Worm (Caenorhabditis elegans) whole organism, L2 larva: ENCODE results near the gene clp-9.

Experiments used
- C34F6.9 ChIP-seq: fragments of 150-350 bp; optimal IDR thresholded peaks from 2 replicates; lab custom pipeline; 2014; ENCODE audit warnings: missing biosample characterization, missing genetic modification characterization
- R02D3.7 ChIP-seq: fragments of 150-350 bp; optimal IDR thresholded peaks from 2 replicates; lab custom pipeline; 2014; ENCODE audit warnings: missing biosample characterization, missing genetic modification characterization
- Y55F3AM.14 ChIP-seq: fragments of 200-800 bp; sonication (Bioruptor generic); optimal IDR thresholded peaks from 2 replicates; lab custom pipeline; 2018; ENCODE audit warnings: mild to moderate bottlenecking, missing genetic modification characterization, missing compliant biosample characterization
- ZK546.5 ChIP-seq: sonication (generic microtip); optimal IDR thresholded peaks from 2 replicates; lab custom pipeline; 2017; ENCODE audit warnings: missing biosample characterization, missing genetic modification characterization
- alr-1 ChIP-seq: fragments of 150-350 bp; optimal IDR thresholded peaks from 2 replicates; lab custom pipeline; 2014; ENCODE audit warnings: missing biosample characterization, missing genetic modification characterization
- aly-2 ChIP-seq: fragments of 150-350 bp; optimal IDR thresholded peaks from 2 replicates; lab custom pipeline; 2014; ENCODE audit warnings: missing biosample characterization, missing genetic modification characterization
- ama-1 ChIP-seq: fragments of 150-350 bp; optimal IDR thresholded peaks from 2 replicates; lab custom pipeline; 2018; ENCODE audit warnings: inconsistent platforms
- ceh-82 ChIP-seq: fragments of 150-350 bp; optimal IDR thresholded peaks from 2 replicates; lab custom pipeline; 2014; ENCODE audit warnings: missing biosample characterization, missing genetic modification characterization
- crh-2 ChIP-seq: sonication (generic microtip); optimal IDR thresholded peaks from 2 replicates; lab custom pipeline; 2017; ENCODE audit warnings: missing biosample characterization, missing genetic modification characterization
- dmd-4 ChIP-seq: sonication (generic microtip); optimal IDR thresholded peaks from 2 replicates; lab custom pipeline; 2017; ENCODE audit warnings: missing biosample characterization, missing genetic modification characterization
- egl-27 ChIP-seq: sonication (generic microtip); optimal IDR thresholded peaks from 3 replicates; lab custom pipeline; 2017; ENCODE audit warnings: missing biosample characterization, missing genetic modification reagents, missing genetic modification characterization
- elt-1 ChIP-seq: fragments of 150-350 bp; optimal IDR thresholded peaks from 2 replicates; lab custom pipeline; 2014; ENCODE audit warnings: missing biosample characterization, missing genetic modification characterization
- gmeb-1 ChIP-seq: fragments of 150-350 bp; optimal IDR thresholded peaks from 2 replicates; lab custom pipeline; 2014; ENCODE audit warnings: missing biosample characterization, missing genetic modification characterization
- lin-11 ChIP-seq: fragments of 150-350 bp; sonication (generic microtip); optimal IDR thresholded peaks from 2 replicates; lab custom pipeline; 2014; ENCODE audit warnings: missing biosample characterization, missing genetic modification characterization, inconsistent platforms, mixed read lengths
- mab-5 ChIP-seq: fragments of 150-350 bp; optimal IDR thresholded peaks from 2 replicates; lab custom pipeline; 2014; ENCODE audit warnings: missing biosample characterization, missing genetic modification characterization
- mbf-1 ChIP-seq: sonication (generic microtip); optimal IDR thresholded peaks from 2 replicates; lab custom pipeline; 2017; ENCODE audit warnings: missing biosample characterization, missing genetic modification characterization
- mdl-1 ChIP-seq, 2 experiments: fragments of 150-350 bp in 1 of 2; sonication (generic microtip) in 1 of 2; optimal IDR thresholded peaks; 2 replicates each; lab custom pipeline; 2017; ENCODE audit warnings: missing biosample characterization in 2 of 2, missing genetic modification characterization in 2 of 2
- nhr-10 ChIP-seq: sonication (generic microtip); optimal IDR thresholded peaks from 2 replicates; lab custom pipeline; 2017; ENCODE audit warnings: missing biosample characterization, missing genetic modification characterization
- nhr-129 ChIP-seq: fragments of 150-350 bp; optimal IDR thresholded peaks from 2 replicates; lab custom pipeline; 2014; ENCODE audit warnings: missing biosample characterization, missing genetic modification characterization
- nhr-23 ChIP-seq: fragments of 150-350 bp; optimal IDR thresholded peaks from 2 replicates; lab custom pipeline; 2014; ENCODE audit warnings: missing biosample characterization, missing genetic modification reagents, missing genetic modification characterization
- nhr-77 ChIP-seq: fragments of 150-350 bp; optimal IDR thresholded peaks from 2 replicates; lab custom pipeline; 2014; ENCODE audit warnings: missing biosample characterization, missing genetic modification characterization
- peb-1 ChIP-seq: fragments of 150-350 bp; optimal IDR thresholded peaks from 2 replicates; lab custom pipeline; 2014; ENCODE audit warnings: missing biosample characterization, missing genetic modification characterization
- skn-1 ChIP-seq: sonication (generic microtip); optimal IDR thresholded peaks from 2 replicates; lab custom pipeline; 2017; ENCODE audit warnings: missing biosample characterization, missing genetic modification characterization
- sma-3 ChIP-seq: sonication (generic microtip); optimal IDR thresholded peaks from 2 replicates; lab custom pipeline; 2016; ENCODE audit warnings: missing genetic modification reagents, missing genetic modification characterization, missing compliant biosample characterization
- snpc-4 ChIP-seq: fragments of 150-350 bp; optimal IDR thresholded peaks from 2 replicates; lab custom pipeline; 2014; ENCODE audit warnings: missing biosample characterization, missing genetic modification characterization
- unc-39 ChIP-seq: fragments of 150-350 bp; optimal IDR thresholded peaks from 2 replicates; lab custom pipeline; 2014; ENCODE audit warnings: missing biosample characterization, missing genetic modification characterization
- unc-62 ChIP-seq: fragments of 150-350 bp; optimal IDR thresholded peaks from 2 replicates; lab custom pipeline; 2014; ENCODE audit warnings: missing biosample characterization, missing genetic modification reagents, missing genetic modification characterization
- zag-1 ChIP-seq: fragments of 150-350 bp; optimal IDR thresholded peaks from 2 replicates; lab custom pipeline; 2014; ENCODE audit warnings: missing biosample characterization, missing genetic modification characterization
- ztf-1 ChIP-seq: fragments of 200-800 bp; sonication (Bioruptor generic); conservative IDR thresholded peaks from 2 replicates; pipeline ENCODE4 v1.3.6; 2022; ENCODE audit warnings: missing genetic modification characterization, missing compliant biosample characterization
- ztf-11 ChIP-seq: sonication (generic microtip); optimal IDR thresholded peaks from 2 replicates; lab custom pipeline; 2017; ENCODE audit warnings: missing biosample characterization, missing genetic modification characterization
- ztf-4 ChIP-seq: fragments of 150-350 bp; optimal IDR thresholded peaks from 2 replicates; lab custom pipeline; 2014; ENCODE audit warnings: missing biosample characterization, missing genetic modification characterization

Gene clp-9

DNA sequence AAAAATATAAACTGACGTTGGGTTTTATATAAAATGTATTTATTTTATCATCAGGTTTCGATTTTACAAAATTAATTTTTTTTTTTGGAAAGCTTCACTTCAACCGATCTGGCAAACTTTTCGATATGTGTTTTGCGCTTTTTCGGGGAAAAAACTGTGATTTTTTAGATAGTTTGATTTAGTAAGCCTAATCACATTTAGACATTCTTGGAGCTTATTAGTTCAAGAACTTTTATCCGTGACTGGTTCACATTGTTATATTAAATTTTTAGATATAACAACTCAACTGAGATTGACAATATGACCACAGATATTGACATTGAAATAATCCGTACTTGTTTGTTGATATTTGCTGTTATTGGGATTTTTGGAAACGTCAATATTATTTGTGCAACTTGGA, 48.1 kb downstream of the clp-9 start, which contains the start of gene srsx-21:
Gene srsx-21, plus strand, starts transcription at position 301 of the 400 bp plus-strand sequence.
- TF ChIP-seq R02D3.7 (no peak), skn-1 (tag; lab: Kevin White, UChicago) (no peak), nhr-129 (no peak), unc-39 (no peak), crh-2 (no peak), egl-27 (tag; lab: Kevin White, UChicago) (no peak), ceh-82 (no peak), elt-1 (tag; lab: Kevin White, UChicago) (no peak), dmd-4 (tag; lab: Kevin White, UChicago) (no peak), unc-62 (GFP tag; lab: Kevin White, UChicago) (no peak), peb-1 (tag; lab: Kevin White, UChicago) (no peak), snpc-4 (tag; lab: Kevin White, UChicago) (no peak), alr-1 (tag; lab: Kevin White, UChicago) (no peak), ztf-11 (tag; lab: Kevin White, UChicago) (no peak)

DNA sequence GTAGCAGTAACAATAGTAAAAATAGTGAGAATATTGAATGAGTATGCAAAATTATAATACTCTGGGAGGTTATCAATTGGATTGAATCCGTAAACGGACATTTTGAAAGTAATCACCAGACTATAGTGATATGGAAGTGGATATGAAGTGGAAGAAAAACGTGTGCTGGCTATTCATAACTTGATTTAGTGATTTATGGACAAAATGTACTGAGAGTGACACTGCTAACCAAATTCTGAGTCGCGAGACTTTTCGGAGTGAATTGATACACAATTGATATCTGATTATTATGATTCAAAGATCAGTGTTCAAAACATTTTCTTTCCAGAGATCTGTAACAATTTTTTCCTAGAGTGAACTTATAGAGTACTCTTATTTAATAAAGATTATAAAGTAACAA, 49.8 kb downstream of the clp-9 start, which contains the start of gene sru-38:
Gene sru-38, minus strand, starts transcription at position 101 of the 400 bp plus-strand sequence.
- no peak for TF ChIP-seq peb-1 (tag; lab: Kevin White, UChicago)
- no peak for TF ChIP-seq mdl-1 (tag; optimal IDR thresholded peaks at IDR 0.05; lab: Kevin White, UChicago)
- no peak for TF ChIP-seq ztf-1 (GFP tag; lab: Robert Waterston, UW)
- no peak for TF ChIP-seq Y55F3AM.14 (GFP tag; lab: Kevin White, UChicago)
- TF ChIP-seq ZK546.5 (tag; lab: Kevin White, UChicago): no peak
- TF ChIP-seq nhr-10 (tag; lab: Kevin White, UChicago): no peak
- no peak for TF ChIP-seq unc-62 (GFP tag; lab: Kevin White, UChicago)
- no peak for TF ChIP-seq nhr-77 (tag; lab: Kevin White, UChicago)
- TF ChIP-seq alr-1 (tag; lab: Kevin White, UChicago): no peak
- TF ChIP-seq gmeb-1 (tag; lab: Kevin White, UChicago): no peak
- TF ChIP-seq sma-3 (GFP tag; lab: Kevin White, UChicago): no peak
- no peak for TF ChIP-seq nhr-23
- no peak for TF ChIP-seq ztf-4 (tag; lab: Kevin White, UChicago)
- no peak for TF ChIP-seq elt-1 (tag; lab: Kevin White, UChicago)
- no peak for TF ChIP-seq zag-1 (tag; lab: Kevin White, UChicago)
- TF ChIP-seq skn-1 (tag; lab: Kevin White, UChicago): no peak
- TF ChIP-seq, all 48 proteins: peak for 0

DNA sequence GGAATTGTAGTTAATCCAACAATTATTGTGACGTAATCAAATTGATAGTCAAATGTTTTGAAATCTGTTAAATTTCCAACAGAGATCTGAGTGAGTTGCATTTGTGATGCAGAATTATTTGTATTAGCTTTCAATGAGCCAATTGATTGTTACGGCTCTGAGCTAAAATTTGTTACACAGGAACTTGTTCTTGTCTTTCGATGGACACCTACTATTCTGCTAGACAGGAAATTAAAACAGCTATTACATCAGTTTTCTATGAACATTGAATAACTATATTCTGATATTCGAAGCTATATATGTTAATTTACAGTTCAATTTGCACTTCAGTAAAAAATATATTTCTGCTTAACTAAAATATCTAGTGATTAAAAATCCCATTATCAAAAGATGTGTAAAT, 51.9 kb downstream of the clp-9 start, which contains the start of gene sru-40:
Gene sru-40, minus strand, starts transcription at position 101 of the 400 bp plus-strand sequence.
- TF ChIP-seq aly-2: no peak
- no peak for TF ChIP-seq egl-27 (tag; lab: Kevin White, UChicago)
- TF ChIP-seq mdl-1 (tag; optimal IDR thresholded peaks at IDR 0.05; lab: Kevin White, UChicago): no peak
- TF ChIP-seq mab-5 (tag; lab: Kevin White, UChicago): no peak
- no peak for TF ChIP-seq C34F6.9 (tag; lab: Kevin White, UChicago)
- TF ChIP-seq nhr-77 (tag; lab: Kevin White, UChicago): no peak
- TF ChIP-seq ztf-11 (tag; lab: Kevin White, UChicago): no peak
- no peak for TF ChIP-seq R02D3.7
- TF ChIP-seq mbf-1 (tag; lab: Kevin White, UChicago): no peak
- no peak for TF ChIP-seq zag-1 (tag; lab: Kevin White, UChicago)
- TF ChIP-seq nhr-129: no peak
- TF ChIP-seq unc-62 (GFP tag; lab: Kevin White, UChicago): no peak
- TF ChIP-seq ama-1 (lab: Kevin White, UChicago): no peak
- no peak for TF ChIP-seq lin-11
- no peak for TF ChIP-seq ceh-82
- no peak for TF ChIP-seq nhr-10 (tag; lab: Kevin White, UChicago)
